Fruit fly (Drosophila melanogaster) whole organism: ENCODE data around the gene kra.

ENCODE experiments used
- CG8478 ChIP-seq: fragments of >200 bp; optimal IDR thresholded peaks from 2 replicates; lab custom pipeline; 2018; ENCODE audit warnings: inconsistent platforms
- EcR ChIP-seq, 2 experiments: fragments of >200 bp; optimal IDR thresholded peaks; 2 replicates each; lab custom pipeline; 2017; ENCODE audit warnings: missing biosample characterization in 2 of 2, missing genetic modification characterization in 2 of 2, missing genetic modification reagents in 2 of 2
- psq ChIP-seq: fragments of >200 bp; optimal IDR thresholded peaks from 2 replicates; lab custom pipeline; 2017

DNA sequence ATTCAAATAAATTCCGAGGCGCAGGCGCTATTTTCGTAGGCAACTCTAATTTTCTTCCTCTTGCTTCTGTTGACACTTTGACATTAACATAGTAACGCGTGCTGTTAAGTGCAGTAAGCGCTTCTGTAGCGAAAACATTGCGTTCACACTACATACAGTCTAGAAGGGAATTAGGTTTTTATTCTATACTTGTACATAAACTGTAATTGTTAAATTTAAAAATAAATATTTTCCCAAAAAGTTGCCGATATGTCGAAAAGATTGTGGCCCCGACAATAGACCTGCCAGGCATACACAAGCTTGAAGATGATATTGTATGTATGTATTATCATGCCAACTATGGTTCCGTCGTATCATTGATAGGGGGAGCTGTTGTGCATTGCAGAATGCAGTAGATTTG lies 5.5 kb upstream of the kra start, which contains the start of gene asl:
- TF ChIP-seq psq (lab: Kevin White, UChicago): no peak
- TF ChIP-seq EcR (GFP tag; optimal IDR thresholded peaks at IDR 0.05; lab: Kevin White, UChicago): no peak
- no peak for TF ChIP-seq CG8478 (lab: Kevin White, UChicago)
